Worm (Caenorhabditis elegans) whole organism, L4/young adult: ENCODE data around the gene F01D5.6.

Experiments
- W03F9.2 ChIP-seq: fragments of 150-350 bp; optimal IDR thresholded peaks from 2 replicates; lab custom pipeline; 2014; ENCODE audit warnings: missing biosample characterization, missing genetic modification characterization
- dao-5 ChIP-seq: sonication (generic microtip); optimal IDR thresholded peaks from 2 replicates; lab custom pipeline; 2016; ENCODE audit warnings: missing genotype, missing genetic modification characterization, moderate library complexity, missing compliant biosample characterization
- him-1 ChIP-seq: sonication (generic microtip); optimal IDR thresholded peaks from 2 replicates; lab custom pipeline; 2016; ENCODE audit warnings: missing genotype, missing genetic modification reagents, missing genetic modification characterization, missing compliant biosample characterization

The F01D5.6 gene

ce11 chrII:14037484-14038303 lies 31.4 kb downstream of the F01D5.6 start:
- TF ChIP-seq W03F9.2 (no peak), dao-5 (tag; lab: Kevin White, UChicago) (no peak), him-1 (no peak)

- TF ChIP-seq him-1 (no peak), W03F9.2 (no peak), dao-5 (tag; lab: Kevin White, UChicago) (no peak)
Observed at ce11 chrII:14038331-14038730, 32.0 kb downstream of the F01D5.6 start.

DNA sequence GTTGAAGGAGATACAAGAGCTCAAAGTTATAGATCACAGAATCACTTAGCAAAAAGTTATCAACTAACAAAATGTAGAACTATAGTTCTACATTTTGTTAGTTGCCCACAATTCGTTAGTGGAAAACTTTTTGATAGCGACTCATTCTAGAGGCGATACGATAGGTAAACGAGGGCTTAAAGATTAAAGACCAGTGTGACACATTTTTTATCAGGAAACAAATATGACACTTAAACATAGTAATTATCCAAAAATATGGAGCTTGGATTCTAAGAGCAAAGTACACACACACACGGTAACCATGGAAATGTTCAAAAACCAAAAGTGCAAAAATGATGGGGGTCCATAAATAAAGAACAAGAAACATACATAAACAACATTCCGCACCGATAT lies 33.5 kb downstream of the F01D5.6 start:
- TF ChIP-seq W03F9.2 (no peak), dao-5 (tag; lab: Kevin White, UChicago) (no peak), him-1 (no peak)

- TF ChIP-seq W03F9.2 (peak; percentile 39), him-1 (peak; percentile 91), dao-5 (tag; lab: Kevin White, UChicago) (peak; percentile 19)
Observed at ce11 chrII:14040204-14040842, 34.0 kb downstream of the F01D5.6 start.

- TF ChIP-seq dao-5 (tag; lab: Kevin White, UChicago): no peak
- TF ChIP-seq W03F9.2: no peak
- TF ChIP-seq him-1: no peak
Observed at ce11 chrII:14042836-14043604, 36.7 kb downstream of the F01D5.6 start.

- TF ChIP-seq W03F9.2 (peak; percentile 33), him-1 (peak; percentile 83), dao-5 (tag; lab: Kevin White, UChicago) (no peak)
Observed at ce11 chrII:14044199-14044598, 37.9 kb downstream of the F01D5.6 start.

DNA sequence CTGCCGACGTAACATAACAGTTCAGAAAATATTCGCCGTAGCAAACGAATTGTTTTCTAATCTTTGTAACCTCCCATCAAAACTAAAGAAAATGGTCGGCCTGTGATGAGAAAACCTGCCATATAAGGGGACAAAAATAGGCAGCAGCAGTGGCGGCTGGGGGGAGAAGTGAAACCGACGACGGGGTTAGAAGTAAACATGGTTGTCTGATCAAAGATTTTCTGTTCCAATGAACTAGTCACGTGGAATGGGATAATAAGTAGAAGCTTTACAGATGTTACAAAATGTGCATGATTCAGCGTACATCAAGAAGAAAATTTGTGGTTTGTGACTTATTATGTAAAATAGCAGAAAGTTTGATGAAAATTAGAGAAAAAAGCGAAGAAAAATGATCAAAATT lies 38.9 kb downstream of the F01D5.6 start:
- TF ChIP-seq W03F9.2: no peak
- no peak for TF ChIP-seq him-1
- no peak for TF ChIP-seq dao-5 (tag; lab: Kevin White, UChicago)

DNA sequence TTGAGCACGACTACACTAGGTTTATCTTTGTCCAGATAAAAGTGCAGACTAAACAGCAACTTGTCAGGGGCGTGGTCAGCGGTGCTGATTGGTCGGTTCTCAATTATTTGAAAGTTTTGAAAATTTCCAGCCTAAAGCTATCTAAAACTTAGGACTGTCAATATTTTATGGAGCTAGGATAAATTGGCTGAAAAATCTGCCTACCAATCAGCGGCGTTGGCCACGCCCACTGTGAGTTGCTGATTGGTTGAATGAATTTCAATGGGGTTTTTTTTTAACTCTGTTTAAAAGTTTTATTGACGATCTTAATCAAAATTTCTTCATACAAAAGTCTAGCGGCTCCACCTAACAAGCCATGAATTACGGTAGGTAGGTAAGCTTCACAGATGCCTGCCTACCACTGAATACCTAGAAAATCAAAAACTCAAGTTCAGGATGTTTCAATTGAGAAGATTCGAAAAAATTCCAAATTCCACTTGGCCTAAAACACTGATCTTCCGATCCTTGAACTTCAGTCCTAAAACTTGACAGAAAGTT lies 39.7 kb downstream of the F01D5.6 start:
- no peak for TF ChIP-seq him-1
- no peak for TF ChIP-seq W03F9.2

- TF ChIP-seq W03F9.2 (no peak), him-1 (no peak), dao-5 (tag; lab: Kevin White, UChicago) (no peak)
Observed at ce11 chrII:14046491-14046890, 40.2 kb downstream of the F01D5.6 start.

DNA sequence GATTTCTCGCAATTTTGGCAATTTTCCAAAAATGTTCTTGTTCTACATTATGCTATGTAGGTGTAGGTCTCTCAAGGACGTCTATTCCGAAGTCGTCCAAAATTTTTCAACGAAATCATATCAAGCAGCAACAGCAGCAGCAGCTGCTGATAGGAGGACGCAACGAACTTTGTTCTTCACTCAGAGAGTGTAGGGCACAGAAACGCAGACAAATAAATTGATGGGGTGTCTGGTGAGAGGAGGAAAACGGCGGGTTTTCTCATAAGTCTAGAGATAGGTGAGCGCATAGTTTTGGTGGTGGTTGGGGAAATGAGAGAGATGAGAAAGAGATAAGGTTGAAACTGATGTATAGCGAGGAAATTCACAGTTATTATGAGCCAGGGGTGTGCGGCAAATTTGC lies 42.8 kb downstream of the F01D5.6 start:
- TF ChIP-seq dao-5 (tag; lab: Kevin White, UChicago): no peak
- no peak for TF ChIP-seq W03F9.2
- TF ChIP-seq him-1: no peak

ce11 chrII:14050506-14050905 lies 44.2 kb downstream of the F01D5.6 start:
- TF ChIP-seq dao-5 (tag; lab: Kevin White, UChicago): no peak
- TF ChIP-seq W03F9.2: no peak
- no peak for TF ChIP-seq him-1

ce11 chrII:14051474-14051934 lies 45.2 kb downstream of the F01D5.6 start:
- no peak for TF ChIP-seq W03F9.2
- TF ChIP-seq dao-5 (tag; lab: Kevin White, UChicago): no peak
- TF ChIP-seq him-1: no peak

ce11 chrII:14052204-14052603 lies 45.9 kb downstream of the F01D5.6 start, which contains the start of gene daf-5:
TSS of gene daf-5 (minus strand) at chrII:14052304.
- TF ChIP-seq him-1 (no peak), W03F9.2 (no peak), dao-5 (tag; lab: Kevin White, UChicago) (no peak)

- TF ChIP-seq dao-5 (tag; lab: Kevin White, UChicago) (no peak), W03F9.2 (no peak), him-1 (no peak)
Observed at ce11 chrII:14053141-14053540, 46.8 kb downstream of the F01D5.6 start.
